Fruit fly (Drosophila melanogaster) whole organism, embryonic: Measurements from ENCODE around the gene CG3652.

Source experiments
- Ada2b ChIP-seq: fragments of 200-800 bp; sonication (Bioruptor generic); IDR thresholded peaks from 2 replicates; pipeline ENCODE4 v1.3.6; 2022; ENCODE audit warnings: missing biosample characterization, missing genetic modification characterization
- Asciz ChIP-seq: fragments of 200-800 bp; sonication (Bioruptor generic); optimal IDR thresholded peaks from 2 replicates; lab custom pipeline; 2017; ENCODE audit warnings: missing biosample characterization, mild to moderate bottlenecking, missing genetic modification characterization, missing genetic modification reagents
- B-H2 ChIP-seq: fragments of 200-800 bp; sonication (Bioruptor generic); optimal IDR thresholded peaks from 2 replicates; lab custom pipeline; 2018; ENCODE audit warnings: missing biosample characterization, mild to moderate bottlenecking, missing genetic modification characterization
- CG10366 ChIP-seq: fragments of 200-800 bp; sonication (Bioruptor generic); IDR thresholded peaks from 2 replicates; pipeline ENCODE4 v1.3.6; 2022; ENCODE audit warnings: missing biosample characterization, missing genetic modification characterization
- CG10462 ChIP-seq: fragments of 200-800 bp; sonication (Bioruptor generic); optimal IDR thresholded peaks from 2 replicates; lab custom pipeline; 2016; ENCODE audit warnings: missing biosample characterization, missing genetic modification characterization
- CG12104 ChIP-seq: fragments of 200-800 bp; sonication (Bioruptor generic); optimal IDR thresholded peaks from 3 replicates; lab custom pipeline; 2016; ENCODE audit warnings: missing biosample characterization, missing genetic modification characterization
- CG15601 ChIP-seq: fragments of 200-800 bp; sonication (Bioruptor generic); optimal IDR thresholded peaks from 3 replicates; lab custom pipeline; 2019; ENCODE audit warnings: missing biosample characterization, mild to moderate bottlenecking, missing genetic modification characterization, moderate library complexity
- CG15696 ChIP-seq: fragments of 200-800 bp; sonication (Bioruptor generic); optimal IDR thresholded peaks from 2 replicates; lab custom pipeline; 2019; ENCODE audit warnings: missing biosample characterization, mild to moderate bottlenecking, missing genetic modification characterization, moderate library complexity
- CG16815 ChIP-seq: fragments of 200-800 bp; sonication (Bioruptor generic); optimal IDR thresholded peaks from 3 replicates; lab custom pipeline; 2017; ENCODE audit warnings: missing biosample characterization, mild to moderate bottlenecking, missing genetic modification characterization
- CG17186 ChIP-seq: fragments of 200-800 bp; sonication (Bioruptor generic); optimal IDR thresholded peaks from 3 replicates; lab custom pipeline; 2017; ENCODE audit warnings: missing biosample characterization, missing genetic modification reagents, missing genetic modification characterization
- CG1792 ChIP-seq: fragments of 200-800 bp; sonication (Bioruptor generic); optimal IDR thresholded peaks from 2 replicates; lab custom pipeline; 2016; ENCODE audit warnings: missing biosample characterization, missing genetic modification characterization
- CG2129 ChIP-seq: fragments of 200-800 bp; sonication (Bioruptor generic); IDR thresholded peaks from 2 replicates; pipeline ENCODE4 v1.3.6; 2022; ENCODE audit warnings: missing biosample characterization, missing genetic modification characterization; ENCODE audit not compliant: partially characterized antibody
- CG2712 ChIP-seq: fragments of 200-800 bp; optimal IDR thresholded peaks from 3 replicates; lab custom pipeline; 2019; ENCODE audit warnings: missing biosample characterization, mild to moderate bottlenecking, missing genetic modification characterization, moderate library complexity
- CG30020 ChIP-seq: fragments of 200-800 bp; optimal IDR thresholded peaks from 2 replicates; lab custom pipeline; 2019; ENCODE audit warnings: missing biosample characterization, mild to moderate bottlenecking, missing genetic modification characterization, moderate library complexity
- CG3407 ChIP-seq: fragments of 200-800 bp; sonication (Bioruptor generic); optimal IDR thresholded peaks from 2 replicates; lab custom pipeline; 2018; ENCODE audit warnings: missing biosample characterization, mild to moderate bottlenecking, missing genetic modification characterization
- CG34376 ChIP-seq: fragments of 200-800 bp; sonication (Bioruptor generic); optimal IDR thresholded peaks from 2 replicates; lab custom pipeline; 2018; ENCODE audit warnings: missing biosample characterization, mild to moderate bottlenecking, missing genetic modification characterization
- CG4360 ChIP-seq: fragments of 200-800 bp; sonication (Bioruptor generic); IDR thresholded peaks from 2 replicates; pipeline ENCODE4 v1.3.6; 2022; ENCODE audit warnings: missing biosample characterization, missing genetic modification characterization
- CG4854 ChIP-seq: fragments of 200-800 bp; sonication (Bioruptor generic); optimal IDR thresholded peaks from 2 replicates; lab custom pipeline; 2016; ENCODE audit warnings: missing biosample characterization, missing genetic modification characterization, inconsistent platforms
- CG5180 ChIP-seq: fragments of 200-800 bp; sonication (Bioruptor generic); optimal IDR thresholded peaks from 3 replicates; lab custom pipeline; 2017; ENCODE audit warnings: missing biosample characterization, missing genetic modification characterization, mild to moderate bottlenecking, moderate library complexity, missing genetic modification reagents
- CG6254 ChIP-seq: fragments of 200-800 bp; sonication (Bioruptor generic); optimal IDR thresholded peaks from 3 replicates; lab custom pipeline; 2017; ENCODE audit warnings: mild to moderate bottlenecking, missing biosample characterization, missing genetic modification reagents, missing genetic modification characterization
- CG6272 ChIP-seq: fragments of 200-800 bp; sonication (Bioruptor generic); IDR thresholded peaks from 2 replicates; pipeline ENCODE4 v1.3.6; 2022; ENCODE audit warnings: missing biosample characterization, missing genetic modification characterization
- CG7271 ChIP-seq: fragments of 200-800 bp; sonication (Bioruptor generic); optimal IDR thresholded peaks from 2 replicates; lab custom pipeline; 2018; ENCODE audit warnings: missing biosample characterization, mild to moderate bottlenecking, missing genetic modification characterization, moderate library complexity
- CG7745 ChIP-seq: fragments of 200-800 bp; sonication (Bioruptor generic); optimal IDR thresholded peaks from 2 replicates; lab custom pipeline; 2018; ENCODE audit warnings: missing biosample characterization, mild to moderate bottlenecking, missing genetic modification characterization, moderate library complexity
- CG8944 ChIP-seq: fragments of 200-800 bp; sonication (Bioruptor generic); optimal IDR thresholded peaks from 3 replicates; lab custom pipeline; 2016; ENCODE audit warnings: missing biosample characterization, missing genetic modification characterization
- CG9437 ChIP-seq: fragments of 200-800 bp; sonication (Bioruptor generic); optimal IDR thresholded peaks from 2 replicates; lab custom pipeline; 2018; ENCODE audit warnings: missing biosample characterization, mild to moderate bottlenecking, missing genetic modification characterization
- CG9727 ChIP-seq: fragments of 200-800 bp; sonication (Bioruptor generic); optimal IDR thresholded peaks from 3 replicates; lab custom pipeline; 2017; ENCODE audit warnings: missing biosample characterization, mild to moderate bottlenecking, missing genetic modification characterization
- Hr51 ChIP-seq, 2 experiments: fragments of 200-800 bp; sonication (Bioruptor generic); optimal IDR thresholded peaks; 2 replicates in 1 of 2; 3 replicates in 1 of 2; lab custom pipeline; 2016 to 2018; ENCODE audit warnings: missing biosample characterization in 2 of 2, missing genetic modification characterization in 2 of 2, mild to moderate bottlenecking in 1 of 2, moderate library complexity in 1 of 2
- Lpt ChIP-seq: fragments of >200 bp; optimal IDR thresholded peaks from 2 replicates; lab custom pipeline; 2018; ENCODE audit warnings: missing biosample characterization, missing genetic modification characterization
- Myb ChIP-seq: fragments of 200-800 bp; sonication (Bioruptor generic); optimal IDR thresholded peaks from 2 replicates; lab custom pipeline; 2016; ENCODE audit warnings: missing biosample characterization, missing genetic modification characterization
- Opbp ChIP-seq: fragments of 200-800 bp; sonication (Bioruptor generic); IDR thresholded peaks from 3 replicates; pipeline ENCODE4 v1.3.6; 2022; ENCODE audit warnings: missing biosample characterization, missing genetic modification characterization; ENCODE audit not compliant: partially characterized antibody
- Six4 ChIP-seq: fragments of 200-800 bp; sonication (Bioruptor generic); optimal IDR thresholded peaks from 2 replicates; lab custom pipeline; 2016; ENCODE audit warnings: missing biosample characterization, missing genetic modification characterization
- Spps ChIP-seq: fragments of 200-800 bp; sonication (Bioruptor generic); optimal IDR thresholded peaks from 2 replicates; lab custom pipeline; 2018; ENCODE audit warnings: missing biosample characterization, mild to moderate bottlenecking, missing genetic modification characterization
- TFAM ChIP-seq: fragments of 200-800 bp; sonication (Bioruptor generic); optimal IDR thresholded peaks from 2 replicates; lab custom pipeline; 2017; ENCODE audit warnings: missing biosample characterization, missing genetic modification characterization, inconsistent platforms
- crol ChIP-seq: fragments of 200-800 bp; sonication (Bioruptor generic); IDR thresholded peaks from 2 replicates; pipeline ENCODE4 v1.3.6; 2022; ENCODE audit warnings: missing biosample characterization, missing genetic modification characterization
- emc ChIP-seq: fragments of 200-800 bp; sonication (Bioruptor generic); optimal IDR thresholded peaks from 2 replicates; lab custom pipeline; 2016; ENCODE audit warnings: missing biosample characterization, missing genetic modification characterization
- ems ChIP-seq: fragments of 200-800 bp; sonication (Bioruptor generic); optimal IDR thresholded peaks from 3 replicates; lab custom pipeline; 2016; ENCODE audit warnings: missing biosample characterization, missing genetic modification characterization
- esg ChIP-seq: fragments of 200-800 bp; sonication (Bioruptor generic); conservative IDR thresholded peaks from 2 replicates; pipeline ENCODE4 v1.3.6; 2022; ENCODE audit warnings: missing biosample characterization, missing genetic modification characterization
- exex ChIP-seq: fragments of 200-800 bp; sonication (Bioruptor generic); optimal IDR thresholded peaks from 4 replicates; lab custom pipeline; 2018; ENCODE audit warnings: missing biosample characterization, mild to moderate bottlenecking, missing genetic modification characterization, moderate library complexity
- fd3F ChIP-seq: fragments of 200-800 bp; sonication (Bioruptor generic); optimal IDR thresholded peaks from 2 replicates; lab custom pipeline; 2018; ENCODE audit warnings: missing biosample characterization, mild to moderate bottlenecking, missing genetic modification characterization, moderate library complexity
- gcm ChIP-seq: fragments of 200-800 bp; sonication (Bioruptor generic); optimal IDR thresholded peaks from 2 replicates; lab custom pipeline; 2019; ENCODE audit warnings: missing biosample characterization, mild to moderate bottlenecking, missing genetic modification characterization, moderate library complexity
- gfzf ChIP-seq: fragments of 200-800 bp; sonication (Bioruptor generic); optimal IDR thresholded peaks from 2 replicates; lab custom pipeline; 2016; ENCODE audit warnings: missing biosample characterization, mild to moderate bottlenecking, missing genetic modification characterization, moderate library complexity
- h ChIP-seq: fragments of >200 bp; optimal IDR thresholded peaks from 2 replicates; lab custom pipeline; 2017
- pita ChIP-seq: fragments of 200-800 bp; sonication (Bioruptor generic); optimal IDR thresholded peaks from 2 replicates; lab custom pipeline; 2017; ENCODE audit warnings: missing biosample characterization, mild to moderate bottlenecking, missing genetic modification characterization
- ranshi ChIP-seq: fragments of 200-800 bp; sonication (Bioruptor generic); IDR thresholded peaks from 2 replicates; pipeline ENCODE4 v1.3.6; 2022; ENCODE audit warnings: missing biosample characterization, missing genetic modification characterization
- row ChIP-seq: fragments of 200-800 bp; sonication (Bioruptor generic); IDR thresholded peaks from 3 replicates; pipeline ENCODE4 v1.3.6; 2022; ENCODE audit warnings: missing biosample characterization, missing genetic modification characterization
- sc ChIP-seq, 3 experiments: fragments of >200 bp in 2 of 3; fragments of 200-800 bp in 1 of 3; sonication (Bioruptor generic) in 1 of 3; optimal IDR thresholded peaks; 2 replicates in 2 of 3; 3 replicates in 1 of 3; lab custom pipeline; 2017; ENCODE audit warnings: mild to moderate bottlenecking in 1 of 3, missing biosample characterization in 1 of 3, missing genetic modification characterization in 1 of 3, missing genetic modification reagents in 1 of 3
- slou ChIP-seq: fragments of 200-800 bp; sonication (Bioruptor generic); optimal IDR thresholded peaks from 3 replicates; lab custom pipeline; 2016; ENCODE audit warnings: missing biosample characterization, missing genetic modification characterization
- sr ChIP-seq: fragments of 200-800 bp; sonication (Bioruptor generic); IDR thresholded peaks from 3 replicates; pipeline ENCODE4 v1.3.6; 2022; ENCODE audit warnings: missing biosample characterization, missing genetic modification characterization
- zen2 ChIP-seq: fragments of 200-800 bp; sonication (Bioruptor generic); IDR thresholded peaks from 3 replicates; pipeline ENCODE4 v1.3.6; 2022; ENCODE audit warnings: missing biosample characterization, missing genetic modification characterization; ENCODE audit not compliant: partially characterized antibody

Gene CG3652

DNA sequence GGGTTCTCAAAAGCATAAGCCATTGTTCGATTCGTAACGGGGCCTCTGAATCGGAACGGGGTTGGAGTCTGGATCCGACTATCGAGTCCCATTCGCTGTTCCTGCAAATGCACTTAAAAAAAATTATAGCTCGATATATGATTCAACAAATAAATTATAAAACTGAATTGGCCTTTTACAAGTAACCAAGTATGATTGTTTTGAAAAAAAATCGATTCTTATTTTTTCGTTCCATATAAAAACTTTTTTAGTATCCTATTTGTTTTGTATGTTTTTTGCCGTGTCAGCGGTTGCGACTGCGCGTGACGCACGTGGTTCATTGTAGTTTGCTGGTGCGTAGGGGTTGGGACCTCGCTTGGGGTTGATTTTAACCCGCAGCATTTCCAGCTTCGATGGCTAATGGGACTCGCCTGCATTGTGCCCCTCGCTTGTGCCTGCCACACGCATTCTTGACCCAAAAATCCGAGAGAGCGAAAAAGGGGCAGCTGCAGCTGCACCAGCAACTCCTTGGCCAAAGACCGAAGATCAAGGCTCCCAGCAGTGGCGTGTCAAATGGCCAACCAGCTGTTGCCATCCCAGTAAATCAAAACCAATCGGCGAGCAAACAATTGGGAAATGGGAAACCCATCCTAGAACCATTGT lies 42.9 kb downstream of the CG3652 start:
- 0 out of 2 replicates have a peak, but pooled peaks have one; percentile 8 for TF ChIP-seq esg (GFP tag; lab: Robert Waterston, UW)
- peak; percentile 49 for TF ChIP-seq CG8944 (GFP tag; lab: Kevin White, UChicago)
- TF ChIP-seq CG9437 (GFP tag; lab: Kevin White, UChicago), result no peak
- peak; percentile 59 for TF ChIP-seq CG4360 (GFP tag; lab: Robert Waterston, UW)
- TF ChIP-seq pita, result no peak
- no peak for TF ChIP-seq B-H2
- TF ChIP-seq CG6254 (GFP tag; lab: Kevin White, UChicago), result peak; percentile 71
- peak; percentile 86 for TF ChIP-seq gcm
- TF ChIP-seq emc (GFP tag; lab: Kevin White, UChicago), result no peak
- TF ChIP-seq fd3F (GFP tag; lab: Kevin White, UChicago), result no peak
- no peak for TF ChIP-seq Lpt (GFP tag; lab: Kevin White, UChicago)
- no peak for TF ChIP-seq Opbp (GFP tag; lab: Robert Waterston, UW)
- no peak for TF ChIP-seq exex (tag; lab: Kevin White, UChicago)
- TF ChIP-seq CG7271, result no peak
- no peak for TF ChIP-seq CG5180
- TF ChIP-seq CG10462, result peak; percentile 59
- peak; percentile 29 for TF ChIP-seq CG15601 (tag; lab: Kevin White, UChicago)
- peak; percentile 93 for TF ChIP-seq CG2712 (tag; lab: Kevin White, UChicago)
- TF ChIP-seq CG12104 (GFP tag; lab: Kevin White, UChicago), result peak; percentile 42
- no peak for TF ChIP-seq CG6272 (GFP tag; lab: Robert Waterston, UW)
- 0 out of 2 replicates have a peak, but pooled peaks have one; percentile 9 for TF ChIP-seq CG10366
- peak; percentile 48; the same call in 1 of the 2 replicates for TF ChIP-seq ranshi (GFP tag; lab: Robert Waterston, UW)
- TF ChIP-seq Myb (GFP tag; lab: Kevin White, UChicago), result peak; percentile 9
- TF ChIP-seq Six4 (GFP tag; lab: Kevin White, UChicago), result peak; percentile 46
- peak; percentile 44 for TF ChIP-seq CG3407 (GFP tag; lab: Kevin White, UChicago)
- TF ChIP-seq CG34376 (GFP tag; lab: Kevin White, UChicago), result no peak
- no peak for TF ChIP-seq slou (GFP tag; lab: Kevin White, UChicago)
- TF ChIP-seq crol (GFP tag; lab: Robert Waterston, UW), result 0 out of 2 replicates have a peak, but pooled peaks have one; percentile 32
- peak; percentile 85 for TF ChIP-seq CG16815 (GFP tag; lab: Kevin White, UChicago)
- TF ChIP-seq CG15696 (tag; lab: Kevin White, UChicago), result peak; percentile 98
- peak; percentile 82 for TF ChIP-seq row (GFP tag; lab: Robert Waterston, UW)
- no peak for TF ChIP-seq Ada2b (GFP tag; lab: Robert Waterston, UW)
- TF ChIP-seq h (lab: Kevin White, UChicago), result no peak
- TF ChIP-seq Hr51 (GFP tag; optimal IDR thresholded peaks at IDR 0.05; lab: Kevin White, UChicago), result peak in 1 of 2 experiments; percentile 61
- TF ChIP-seq CG9727 (GFP tag; lab: Kevin White, UChicago), result peak; percentile 95
- TF ChIP-seq CG30020 (tag; lab: Kevin White, UChicago), result peak; percentile 22
- no peak for TF ChIP-seq sr (GFP tag; lab: Robert Waterston, UW)
- no peak for TF ChIP-seq CG4854 (GFP tag; lab: Kevin White, UChicago)
- TF ChIP-seq CG2129 (GFP tag; lab: Robert Waterston, UW), result no peak
- TF ChIP-seq CG7745 (tag; lab: Kevin White, UChicago), result peak; percentile 70
- no peak for TF ChIP-seq Asciz
- peak; percentile 19 for TF ChIP-seq ems (GFP tag; lab: Kevin White, UChicago)
- no peak for TF ChIP-seq TFAM (GFP tag; lab: Kevin White, UChicago)
- TF ChIP-seq CG1792, result no peak
- TF ChIP-seq zen2 (GFP tag; lab: Robert Waterston, UW), result no peak
- no peak for TF ChIP-seq sc (optimal IDR thresholded peaks at IDR 0.05; lab: Kevin White, UChicago)
- peak; percentile 25 for TF ChIP-seq sc (GFP tag; optimal IDR thresholded peaks at IDR 0.05; lab: Kevin White, UChicago)
- TF ChIP-seq Spps (tag; lab: Kevin White, UChicago), result peak; percentile 68
- TF ChIP-seq CG17186 (GFP tag; lab: Kevin White, UChicago), result no peak
- TF ChIP-seq gfzf (GFP tag; lab: Kevin White, UChicago), result no peak
